Worm (Caenorhabditis elegans) whole organism, L4 larva: ENCODE data around the gene T25B2.4.

Experiments used
- D1046.2 ChIP-seq: fragments of 200-800 bp; sonication (Bioruptor generic); IDR thresholded peaks from 2 replicates; pipeline ENCODE4 v1.3.6; 2022; ENCODE audit warnings: missing genetic modification characterization, missing compliant biosample characterization
- T20F7.1 ChIP-seq: fragments of 200-800 bp; sonication (Bioruptor generic); optimal IDR thresholded peaks from 2 replicates; lab custom pipeline; 2018; ENCODE audit warnings: mild to moderate bottlenecking, missing genetic modification characterization, missing compliant biosample characterization
- ceh-32 ChIP-seq: sonication (generic microtip); optimal IDR thresholded peaks from 2 replicates; lab custom pipeline; 2016; ENCODE audit warnings: mild to moderate bottlenecking, missing genetic modification characterization, missing compliant biosample characterization; ENCODE audit not compliant: poor library complexity
- cey-2 ChIP-seq: sonication (generic microtip); optimal IDR thresholded peaks from 3 replicates; lab custom pipeline; 2017; ENCODE audit warnings: missing genetic modification characterization, mild to moderate bottlenecking, missing compliant biosample characterization, antibody characterized with exemption, borderline replicate concordance; ENCODE audit not compliant: insufficient read depth
- ctbp-1 ChIP-seq: fragments of 200-800 bp; sonication (Bioruptor generic); IDR thresholded peaks from 2 replicates; pipeline ENCODE4 v1.3.6; 2022; ENCODE audit warnings: missing genetic modification reagents, missing genetic modification characterization, missing compliant biosample characterization
- daf-16 ChIP-seq, 3 experiments: sonication (generic microtip); optimal IDR thresholded peaks; 2 replicates each; lab custom pipeline; 2016 to 2017; ENCODE audit warnings: missing genetic modification characterization in 3 of 3, missing genetic modification reagents in 3 of 3, mild to moderate bottlenecking in 2 of 3, missing compliant biosample characterization in 2 of 3, missing biosample characterization in 1 of 3, moderate library complexity in 1 of 3
- dmd-6 ChIP-seq: fragments of 200-800 bp; sonication (Bioruptor generic); IDR thresholded peaks from 2 replicates; pipeline ENCODE4 v1.3.6; 2022; ENCODE audit warnings: missing genetic modification reagents, missing genetic modification characterization, missing compliant biosample characterization
- dmd-8 ChIP-seq: fragments of 200-800 bp; sonication (Bioruptor generic); IDR thresholded peaks from 2 replicates; pipeline ENCODE4 v1.3.6; 2022; ENCODE audit warnings: missing genetic modification characterization, missing compliant biosample characterization
- dmd-9 ChIP-seq: fragments of 200-800 bp; sonication (Bioruptor generic); IDR thresholded peaks from 2 replicates; pipeline ENCODE4 v1.3.6; 2022; ENCODE audit warnings: missing genetic modification reagents, missing genetic modification characterization, missing compliant biosample characterization
- duxl-1 ChIP-seq: sonication (generic microtip); optimal IDR thresholded peaks from 2 replicates; lab custom pipeline; 2016; ENCODE audit warnings: mild to moderate bottlenecking, missing genetic modification characterization, moderate library complexity, missing compliant biosample characterization; ENCODE audit not compliant: poor library complexity
- dve-1 ChIP-seq: sonication (generic microtip); optimal IDR thresholded peaks from 2 replicates; lab custom pipeline; 2017; ENCODE audit warnings: antibody characterized with exemption, mild to moderate bottlenecking, missing genetic modification characterization, missing compliant biosample characterization; ENCODE audit not compliant: insufficient read depth
- egl-27 ChIP-seq: sonication (generic microtip); optimal IDR thresholded peaks from 3 replicates; lab custom pipeline; 2017; ENCODE audit warnings: missing biosample characterization, missing genetic modification reagents, missing genetic modification characterization
- fkh-10 ChIP-seq: fragments of 150-350 bp; optimal IDR thresholded peaks from 2 replicates; lab custom pipeline; 2014; ENCODE audit warnings: missing biosample characterization, missing genetic modification reagents, missing genetic modification characterization
- gei-8 ChIP-seq: fragments of 200-800 bp; sonication (Bioruptor generic); optimal IDR thresholded peaks from 2 replicates; lab custom pipeline; 2018; ENCODE audit warnings: mild to moderate bottlenecking, missing genetic modification characterization, missing compliant biosample characterization
- hif-1 ChIP-seq, 2 experiments: sonication (generic microtip); optimal IDR thresholded peaks; 2 replicates each; lab custom pipeline; 2016 to 2017; ENCODE audit warnings: missing compliant biosample characterization in 2 of 2, missing genetic modification characterization in 2 of 2, missing genetic modification reagents in 2 of 2, missing genotype in 2 of 2, mild to moderate bottlenecking in 1 of 2
- hlh-11 ChIP-seq: fragments of 200-800 bp; sonication (Bioruptor generic); optimal IDR thresholded peaks from 2 replicates; lab custom pipeline; 2018; ENCODE audit warnings: mild to moderate bottlenecking, missing genetic modification characterization, missing compliant biosample characterization
- hlh-30 ChIP-seq: sonication (generic microtip); optimal IDR thresholded peaks from 2 replicates; lab custom pipeline; 2017; ENCODE audit warnings: antibody characterized with exemption, mild to moderate bottlenecking, missing genetic modification characterization, missing compliant biosample characterization; ENCODE audit not compliant: insufficient read depth
- hmg-1.1 ChIP-seq: fragments of 200-800 bp; sonication (Bioruptor generic); IDR thresholded peaks from 2 replicates; pipeline ENCODE4 v1.3.6; 2022; ENCODE audit warnings: missing genetic modification reagents, missing genetic modification characterization, missing compliant biosample characterization
- lim-7 ChIP-seq: fragments of 200-800 bp; sonication (Bioruptor generic); IDR thresholded peaks from 2 replicates; pipeline ENCODE4 v1.3.6; 2022; ENCODE audit warnings: missing genetic modification characterization, missing compliant biosample characterization
- lin-1 ChIP-seq: fragments of 200-800 bp; sonication (Bioruptor generic); IDR thresholded peaks from 2 replicates; pipeline ENCODE4 v1.3.6; 2022; ENCODE audit warnings: missing genetic modification reagents, missing genetic modification characterization, missing compliant biosample characterization
- lin-13 ChIP-seq: fragments of 150-350 bp; optimal IDR thresholded peaks from 2 replicates; lab custom pipeline; 2014; ENCODE audit warnings: missing biosample characterization, missing genetic modification reagents, missing genetic modification characterization
- lin-15B ChIP-seq: fragments of 150-350 bp; sonication (generic microtip); optimal IDR thresholded peaks from 3 replicates; lab custom pipeline; 2014; ENCODE audit warnings: missing biosample characterization, missing genetic modification characterization
- lin-29 ChIP-seq: fragments of 200-800 bp; sonication (Bioruptor generic); IDR thresholded peaks from 2 replicates; pipeline ENCODE4 v1.3.6; 2022; ENCODE audit warnings: missing genetic modification reagents, missing genetic modification characterization, missing compliant biosample characterization
- lin-38 ChIP-seq: fragments of 200-800 bp; sonication (Bioruptor generic); IDR thresholded peaks from 2 replicates; pipeline ENCODE4 v1.3.6; 2022; ENCODE audit warnings: missing genetic modification reagents, missing genetic modification characterization, missing compliant biosample characterization
- lin-39 ChIP-seq: fragments of 150-350 bp; optimal IDR thresholded peaks from 2 replicates; lab custom pipeline; 2014; ENCODE audit warnings: missing biosample characterization, missing genetic modification reagents, missing genetic modification characterization
- lir-3 ChIP-seq: sonication (generic microtip); optimal IDR thresholded peaks from 2 replicates; lab custom pipeline; 2016; ENCODE audit warnings: mild to moderate bottlenecking, missing genetic modification characterization, missing compliant biosample characterization
- lsy-2 ChIP-seq, 2 experiments: fragments of 150-350 bp in 1 of 2; sonication (generic microtip) in 1 of 2; optimal IDR thresholded peaks; 2 replicates each; lab custom pipeline; 2014 to 2017; ENCODE audit warnings: missing biosample characterization in 2 of 2, missing genetic modification characterization in 2 of 2
- mdl-1 ChIP-seq, 2 experiments: fragments of 150-350 bp in 1 of 2; sonication (generic microtip) in 1 of 2; optimal IDR thresholded peaks; 2 replicates each; lab custom pipeline; 2014 to 2017; ENCODE audit warnings: missing biosample characterization in 2 of 2, missing genetic modification characterization in 2 of 2
- mdt-29 ChIP-seq: fragments of 200-800 bp; sonication (Bioruptor generic); IDR thresholded peaks from 2 replicates; pipeline ENCODE4 v1.3.6; 2022; ENCODE audit warnings: missing genetic modification reagents, missing genetic modification characterization, missing compliant biosample characterization
- mep-1 ChIP-seq: fragments of 150-350 bp; sonication (generic microtip); optimal IDR thresholded peaks from 3 replicates; lab custom pipeline; 2014; ENCODE audit warnings: missing biosample characterization, missing genetic modification characterization
- nhr-10 ChIP-seq: fragments of 150-350 bp; optimal IDR thresholded peaks from 2 replicates; lab custom pipeline; 2014; ENCODE audit warnings: missing biosample characterization, missing genetic modification characterization
- nhr-102 ChIP-seq: sonication (generic microtip); optimal IDR thresholded peaks from 2 replicates; lab custom pipeline; 2016; ENCODE audit warnings: mild to moderate bottlenecking, missing genetic modification characterization, moderate library complexity, missing compliant biosample characterization
- nhr-237 ChIP-seq: sonication (generic microtip); optimal IDR thresholded peaks from 2 replicates; lab custom pipeline; 2017; ENCODE audit warnings: missing biosample characterization, missing genetic modification characterization
- nhr-28 ChIP-seq: fragments of 150-350 bp; optimal IDR thresholded peaks from 2 replicates; lab custom pipeline; 2014; ENCODE audit warnings: missing biosample characterization, missing genetic modification characterization
- nhr-41 ChIP-seq: fragments of 200-800 bp; sonication (Bioruptor generic); IDR thresholded peaks from 2 replicates; pipeline ENCODE4 v1.3.6; 2022; ENCODE audit warnings: missing genetic modification reagents, missing genetic modification characterization, missing compliant biosample characterization
- nhr-76 ChIP-seq: fragments of 150-350 bp; optimal IDR thresholded peaks from 2 replicates; lab custom pipeline; 2014; ENCODE audit warnings: missing biosample characterization, missing genetic modification characterization
- pha-4 ChIP-seq, 2 experiments: fragments of 150-350 bp in 1 of 2; fragments of 200-800 bp in 1 of 2; sonication (Bioruptor generic) in 1 of 2; IDR thresholded peaks in 1 of 2; optimal IDR thresholded peaks in 1 of 2; 2 replicates each; pipeline versions ENCODE4 v1.3.6 to Lab custom; 2014 to 2022; ENCODE audit warnings: missing genetic modification characterization in 2 of 2, missing genetic modification reagents in 2 of 2, missing biosample characterization in 1 of 2, missing compliant biosample characterization in 1 of 2
- php-3 ChIP-seq: fragments of 200-800 bp; sonication (Bioruptor generic); IDR thresholded peaks from 2 replicates; pipeline ENCODE4 v1.3.6; 2022; ENCODE audit warnings: missing genetic modification reagents, missing genetic modification characterization, missing compliant biosample characterization
- pqm-1 ChIP-seq: sonication (generic microtip); optimal IDR thresholded peaks from 2 replicates; lab custom pipeline; 2017; ENCODE audit warnings: missing biosample characterization, missing genetic modification characterization
- set-16 ChIP-seq: fragments of 200-800 bp; sonication (Bioruptor generic); IDR thresholded peaks from 2 replicates; pipeline ENCODE4 v1.3.6; 2022; ENCODE audit warnings: missing genetic modification reagents, missing genetic modification characterization, missing compliant biosample characterization
- skn-1 ChIP-seq: fragments of 150-350 bp; optimal IDR thresholded peaks from 2 replicates; lab custom pipeline; 2014; ENCODE audit warnings: missing biosample characterization, missing genetic modification characterization
- tag-97 ChIP-seq: fragments of 200-800 bp; sonication (Bioruptor generic); IDR thresholded peaks from 2 replicates; pipeline ENCODE4 v1.3.6; 2022; ENCODE audit warnings: missing genetic modification characterization, missing compliant biosample characterization
- tra-1 ChIP-seq: fragments of 200-800 bp; sonication (Bioruptor generic); IDR thresholded peaks from 2 replicates; pipeline ENCODE4 v1.3.6; 2022; ENCODE audit warnings: missing genetic modification reagents, missing genetic modification characterization, missing compliant biosample characterization
- unc-130 ChIP-seq: sonication (generic microtip); optimal IDR thresholded peaks from 2 replicates; lab custom pipeline; 2016; ENCODE audit warnings: missing genetic modification reagents, missing genetic modification characterization, missing compliant biosample characterization
- unc-62 ChIP-seq, 3 experiments: fragments of 150-350 bp in 1 of 3; sonication (generic microtip); optimal IDR thresholded peaks in 2 of 3; peaks in 1 of 3; 1 replicate in 1 of 3; 2 replicates in 2 of 3; lab custom pipeline; 2014 to 2017; ENCODE audit warnings: missing biosample characterization in 3 of 3, missing genetic modification characterization in 3 of 3, missing genetic modification reagents in 3 of 3, missing genotype in 1 of 3
- zfp-2 ChIP-seq: sonication (generic microtip); optimal IDR thresholded peaks from 2 replicates; lab custom pipeline; 2016; ENCODE audit warnings: mild to moderate bottlenecking, missing genetic modification characterization, missing compliant biosample characterization
- zfp-3 ChIP-seq: fragments of 200-800 bp; sonication (Bioruptor generic); conservative IDR thresholded peaks from 2 replicates; pipeline ENCODE4 v1.3.6; 2022; ENCODE audit warnings: missing genetic modification reagents, missing genetic modification characterization, missing compliant biosample characterization
- zip-11 ChIP-seq: fragments of 200-800 bp; sonication (Bioruptor generic); IDR thresholded peaks from 2 replicates; pipeline ENCODE4 v1.3.6; 2022; ENCODE audit warnings: missing genetic modification characterization, missing compliant biosample characterization
- ztf-7 ChIP-seq: fragments of 150-350 bp; optimal IDR thresholded peaks from 2 replicates; lab custom pipeline; 2014; ENCODE audit warnings: missing biosample characterization, missing genetic modification characterization

Gene T25B2.4

ce11 chrX:6169252-6169651 lies 8.8 kb upstream of the T25B2.4 start, which contains the start of gene T25B2.2:
TSS of gene T25B2.2 (plus strand) at chrX:6169643.
- TF ChIP-seq nhr-102 (tag; lab: Kevin White, UChicago) (no peak), pqm-1 (tag; lab: Kevin White, UChicago) (peak; percentile 50), nhr-41 (no peak), duxl-1 (no peak), lin-13 (GFP tag; lab: Kevin White, UChicago) (no peak), hlh-30 (tag; lab: Kevin White, UChicago) (peak; percentile 29), set-16 (GFP tag; lab: Robert Waterston, UW) (no peak), lin-29 (no peak), egl-27 (tag; lab: Kevin White, UChicago) (no peak), zip-11 (GFP tag; lab: Robert Waterston, UW) (no peak), unc-130 (GFP tag; lab: Kevin White, UChicago) (no peak), pha-4 (GFP tag; IDR thresholded peaks at IDR 0.05; lab: Robert Waterston, UW) (no peak), pha-4 (tag; optimal IDR thresholded peaks at IDR 0.05; lab: Kevin White, UChicago) (no peak), dmd-9 (GFP tag; lab: Robert Waterston, UW) (no peak), hif-1 (tag; optimal IDR thresholded peaks at IDR 0.05; lab: Kevin White, UChicago) (no peak), lin-38 (no peak), ctbp-1 (GFP tag; lab: Robert Waterston, UW) (no peak), gei-8 (GFP tag; lab: Kevin White, UChicago) (no peak), hmg-1.1 (GFP tag; lab: Robert Waterston, UW) (no peak), lin-39 (tag; lab: Kevin White, UChicago) (no peak), dmd-6 (GFP tag; lab: Robert Waterston, UW) (peak; percentile 75), lsy-2 (tag; optimal IDR thresholded peaks at IDR 0.05; lab: Kevin White, UChicago) (no peak), mdt-29 (no peak), tra-1 (GFP tag; lab: Robert Waterston, UW) (peak; percentile 56; the same call in 1 of the 2 replicates), nhr-28 (tag; lab: Kevin White, UChicago) (peak; percentile 48), cey-2 (tag; lab: Kevin White, UChicago) (no peak), mdl-1 (tag; optimal IDR thresholded peaks at IDR 0.05; lab: Kevin White, UChicago) (no peak), ceh-32 (no peak), lin-1 (GFP tag; lab: Robert Waterston, UW) (no peak), zfp-3 (GFP tag; lab: Robert Waterston, UW) (no peak), ztf-7 (tag; lab: Kevin White, UChicago) (no peak), tag-97 (GFP tag; lab: Robert Waterston, UW) (no peak), nhr-76 (tag; lab: Kevin White, UChicago) (no peak), hlh-11 (tag; lab: Kevin White, UChicago) (peak; percentile 60), lin-15B (tag; lab: Kevin White, UChicago) (no peak), T20F7.1 (GFP tag; lab: Kevin White, UChicago) (no peak), nhr-10 (tag; lab: Kevin White, UChicago) (no peak), D1046.2 (GFP tag; lab: Robert Waterston, UW) (no peak), php-3 (GFP tag; lab: Robert Waterston, UW) (peak; percentile 93), unc-62 (GFP tag; optimal IDR thresholded peaks at IDR 0.05 in 1 of 2; lab: Kevin White, UChicago) (peak in 1 of 2 experiments; percentile 93), unc-62 (tag; optimal IDR thresholded peaks at IDR 0.05; lab: Kevin White, UChicago) (no peak), lim-7 (no peak), mep-1 (tag; lab: Kevin White, UChicago) (no peak), skn-1 (tag; lab: Kevin White, UChicago) (no peak), zfp-2 (tag; lab: Kevin White, UChicago) (no peak), fkh-10 (GFP tag; lab: Kevin White, UChicago) (no peak), dve-1 (tag; lab: Kevin White, UChicago) (peak; percentile 58), lir-3 (no peak), nhr-237 (no peak), dmd-8 (no peak), daf-16 (GFP tag; optimal IDR thresholded peaks at IDR 0.05; lab: Kevin White, UChicago) (no peak), daf-16 (tag; optimal IDR thresholded peaks at IDR 0.05; lab: Kevin White, UChicago) (peak; percentile 80)
